Fruit fly (Drosophila melanogaster): ENCODE measurements around the gene unc80.

The unc80 gene

dm6 chr3R:27706581-27707181 is 44.4 kb downstream of the unc80 start, which contains the start of the genes CROT and CG12877 (continued):
- TF ChIP-seq Camta (GFP tag; optimal IDR thresholded peaks at IDR 0.05), result peak; percentile 26
- no peak for TF ChIP-seq ash1 (GFP tag; optimal IDR thresholded peaks at IDR 0.05)
- TF ChIP-seq Hr39 (optimal IDR thresholded peaks at IDR 0.05), result no peak
- TF ChIP-seq CG8290 (GFP tag; optimal IDR thresholded peaks at IDR 0.05), result no peak
- TF ChIP-seq CG8290 (tag; optimal IDR thresholded peaks at IDR 0.05), result peak; percentile 18 to 61
- TF ChIP-seq Hr51 (GFP tag; optimal IDR thresholded peaks at IDR 0.05), result peak; percentile 73 to 81
- peak; percentile 27 for TF ChIP-seq dm (GFP tag; optimal IDR thresholded peaks at IDR 0.05)
- TF ChIP-seq CG17186 (GFP tag; optimal IDR thresholded peaks at IDR 0.05), result peak; percentile 45
- TF ChIP-seq CG30431 (GFP tag; optimal IDR thresholded peaks at IDR 0.05), result peak; percentile 79
- TF ChIP-seq CG1529 (GFP tag; optimal IDR thresholded peaks at IDR 0.05), result peak; percentile 57
- TF ChIP-seq CG11085 (GFP tag; IDR thresholded peaks at IDR 0.05), result peak; percentile 48; the same call in 1 of the 2 replicates
- peak; percentile 79 for TF ChIP-seq NfI (GFP tag; optimal IDR thresholded peaks at IDR 0.05)
- no peak for TF ChIP-seq Hand (GFP tag; optimal IDR thresholded peaks at IDR 0.05)
- peak; percentile 77 for TF ChIP-seq CG17328 (GFP tag; IDR thresholded peaks at IDR 0.05)
- TF ChIP-seq al (GFP tag; IDR thresholded peaks at IDR 0.05), result peak; percentile 73; the same call in 1 of the 2 replicates
- TF ChIP-seq CG4404 (GFP tag; IDR thresholded peaks at IDR 0.05), result peak; percentile 75
- TF ChIP-seq Stat92E (GFP tag; optimal IDR thresholded peaks at IDR 0.05), result no peak
- peak; percentile 83 for TF ChIP-seq H2.0 (GFP tag; IDR thresholded peaks at IDR 0.05)
- TF ChIP-seq CG17612 (GFP tag; IDR thresholded peaks at IDR 0.05), result no peak
- peak; percentile 65 for TF ChIP-seq E2f2 (GFP tag; IDR thresholded peaks at IDR 0.05)
- TF ChIP-seq mld (GFP tag; IDR thresholded peaks at IDR 0.05; ENCODE audit: partially characterized antibody), result no peak
- TF ChIP-seq Sry-β (GFP tag; optimal IDR thresholded peaks at IDR 0.05), result peak; percentile 3
- no peak for TF ChIP-seq toy (GFP tag; IDR thresholded peaks at IDR 0.05)
- no peak for TF ChIP-seq CG15011 (GFP tag; optimal IDR thresholded peaks at IDR 0.05)
- peak; percentile 62 for TF ChIP-seq Fer1 (GFP tag; optimal IDR thresholded peaks at IDR 0.05)
- peak; percentile 72 for TF ChIP-seq sisA (GFP tag; IDR thresholded peaks at IDR 0.05)
- TF ChIP-seq CG3065 (GFP tag; optimal IDR thresholded peaks at IDR 0.05), result peak; percentile 60
- no peak for TF ChIP-seq Hey (tag; optimal IDR thresholded peaks at IDR 0.05)
- peak; percentile 65 for TF ChIP-seq CG17385 (GFP tag; optimal IDR thresholded peaks at IDR 0.05)
- peak; percentile 54 for TF ChIP-seq CG4328 (GFP tag; optimal IDR thresholded peaks at IDR 0.05)
- TF ChIP-seq Hsf (GFP tag; optimal IDR thresholded peaks at IDR 0.05), result peak; percentile 75
- peak; percentile 36 for TF ChIP-seq Bteb2 (GFP tag; optimal IDR thresholded peaks at IDR 0.05)
- TF ChIP-seq unc-4 (GFP tag; IDR thresholded peaks at IDR 0.05; ENCODE audit: partially characterized antibody), result peak; percentile 31; the same call in 1 of the 2 replicates
- TF ChIP-seq CG12659 (GFP tag; optimal IDR thresholded peaks at IDR 0.05), result peak; percentile 86
- TF ChIP-seq CG18599 (GFP tag; optimal IDR thresholded peaks at IDR 0.05), result peak; percentile 80
- TF ChIP-seq CG1602 (GFP tag; optimal IDR thresholded peaks at IDR 0.05), result peak; percentile 78
- TF ChIP-seq Dref (GFP tag; IDR thresholded peaks at IDR 0.05), result peak; percentile 15; the same call in 1 of the 2 replicates
- TF ChIP-seq CG33557 (GFP tag; optimal IDR thresholded peaks at IDR 0.05), result peak; percentile 61
- peak; percentile 83 for TF ChIP-seq vvl (GFP tag; IDR thresholded peaks at IDR 0.05)
- no peak for TF ChIP-seq gcm2 (GFP tag; optimal IDR thresholded peaks at IDR 0.05)
- no peak for TF ChIP-seq NK7.1 (GFP tag; optimal IDR thresholded peaks at IDR 0.05)
- no peak for TF ChIP-seq CG6791 (GFP tag; IDR thresholded peaks at IDR 0.05; ENCODE audit: partially characterized antibody)
- TF ChIP-seq Dll (GFP tag; IDR thresholded peaks at IDR 0.05; ENCODE audit: partially characterized antibody), result peak; percentile 37; the same call in 2 of the 4 replicates
- TF ChIP-seq rib (GFP tag; IDR thresholded peaks at IDR 0.05), result 0 out of 2 replicates have a peak, but pooled peaks have one; percentile 44
- peak; percentile 75 for TF ChIP-seq lab (GFP tag; optimal IDR thresholded peaks at IDR 0.05)
- peak; percentile 77 for TF ChIP-seq CG6272 (GFP tag; IDR thresholded peaks at IDR 0.05)
- TF ChIP-seq CG17912 (GFP tag; optimal IDR thresholded peaks at IDR 0.05), result peak; percentile 17
- TF ChIP-seq CG12104 (GFP tag; optimal IDR thresholded peaks at IDR 0.05), result peak; percentile 71
- TF ChIP-seq gt (GFP tag; IDR thresholded peaks at IDR 0.05), result no peak
- TF ChIP-seq peb (GFP tag; IDR thresholded peaks at IDR 0.05), result no peak

Data from whole organism, embryonic.